Fruit fly (Drosophila melanogaster) S2 (cell line): ENCODE measurements around the gene CG42673.
A peak's percentile ranks its signal among the peaks of the same experiment; 100 is the strongest.

ENCODE experiments used
- CG8478 ChIP-seq: fragments of >200 bp; optimal IDR thresholded peaks from 2 replicates; lab custom pipeline; 2018
- CTCF ChIP-seq, 2 experiments: fragments of >200 bp; optimal IDR thresholded peaks; 2 replicates each; lab custom pipeline; 2018

CG42673 gene

DNA sequence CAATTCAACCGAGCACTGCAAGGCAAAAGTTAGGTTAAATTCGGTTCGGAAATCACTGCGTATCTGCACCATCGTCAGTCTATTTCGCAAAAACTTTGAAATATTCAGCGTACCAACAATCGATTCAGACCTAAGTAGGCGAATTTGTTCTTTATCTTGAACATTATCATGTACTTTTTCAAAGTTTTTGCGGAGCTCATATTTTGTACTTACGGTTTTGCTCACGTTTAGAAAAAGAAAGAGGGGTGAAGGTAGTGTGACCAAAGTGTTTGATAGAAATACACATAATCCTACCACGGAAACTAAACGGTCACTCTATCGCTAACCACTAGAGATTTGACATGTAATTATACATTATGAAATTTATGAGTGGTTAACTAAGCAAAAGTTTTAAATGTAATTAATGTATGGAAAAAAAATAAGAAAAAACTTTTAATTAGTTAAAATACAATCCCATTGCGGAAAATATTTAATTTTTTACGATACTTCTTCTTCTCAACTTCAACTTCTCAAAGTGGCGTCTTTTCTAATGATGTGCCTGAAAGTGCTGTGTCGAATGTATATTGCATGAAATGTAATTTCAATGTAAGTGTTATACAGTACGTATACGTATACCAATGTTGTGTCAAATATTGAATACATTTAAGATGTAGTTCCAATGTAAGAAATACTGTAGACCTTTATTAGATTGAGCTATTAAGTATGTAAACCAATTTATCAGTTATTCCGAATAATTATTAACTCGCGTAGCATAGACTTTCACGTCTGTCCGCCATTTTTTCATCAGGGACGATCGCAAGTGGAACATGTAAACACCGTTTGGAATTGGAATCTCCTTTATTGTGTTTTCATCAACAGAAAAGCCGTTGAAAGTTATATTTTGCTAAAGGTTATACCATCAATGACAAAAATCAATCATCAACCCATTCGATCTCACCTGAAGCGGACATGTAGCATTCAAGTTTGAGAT, 35.4 kb upstream of the CG42673 start, which contains the start of gene RpS9:
TSS of gene RpS9 (minus strand) at position 245 of the 970 bp plus-strand sequence.
- TF ChIP-seq CTCF (optimal IDR thresholded peaks at IDR 0.05; lab: Kevin White, UChicago): peak; percentile 50 to 64
- no peak for TF ChIP-seq CG8478

- TF ChIP-seq CG8478 (no peak), CTCF (optimal IDR thresholded peaks at IDR 0.05; lab: Kevin White, UChicago) (no peak)
These were observed 34.5 kb upstream of the CG42673 start, which contains the start of gene CG33703 for dm6 chr3L:9512560-9512959. Gene CG33703, minus strand, starts transcription at chr3L:9512660.

DNA sequence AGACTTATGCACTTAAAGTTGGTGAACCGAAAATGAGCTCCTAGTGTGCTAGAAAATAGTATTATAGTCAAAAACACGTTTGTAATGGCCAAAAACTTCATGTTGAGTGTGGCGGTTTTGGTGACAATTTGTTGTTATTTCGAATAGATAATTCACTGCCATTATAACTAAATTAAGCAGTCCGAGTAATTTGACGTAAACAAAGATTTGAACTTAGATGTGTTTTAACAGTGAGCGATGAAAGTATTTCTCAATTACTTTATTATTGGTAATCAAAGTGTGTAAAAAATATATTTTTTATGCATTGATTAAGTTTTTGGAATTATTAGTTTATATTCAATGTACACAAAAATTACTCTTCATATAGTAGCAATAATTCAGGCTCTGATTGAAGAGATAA, 33.7 kb upstream of the CG42673 start, which contains the start of gene CG33702:
TSS of gene CG33702 (minus strand) at position 101 of the 400 bp plus-strand sequence.
- TF ChIP-seq CG8478: no peak
- TF ChIP-seq CTCF (optimal IDR thresholded peaks at IDR 0.05; lab: Kevin White, UChicago): no peak

dm6 chr3L:9525444-9525843, 21.6 kb upstream of the CG42673 start, which contains the start of gene CG33700:
Gene CG33700, minus strand, starts transcription at chr3L:9525544.
- TF ChIP-seq CG8478 (no peak), CTCF (optimal IDR thresholded peaks at IDR 0.05; lab: Kevin White, UChicago) (no peak)

DNA sequence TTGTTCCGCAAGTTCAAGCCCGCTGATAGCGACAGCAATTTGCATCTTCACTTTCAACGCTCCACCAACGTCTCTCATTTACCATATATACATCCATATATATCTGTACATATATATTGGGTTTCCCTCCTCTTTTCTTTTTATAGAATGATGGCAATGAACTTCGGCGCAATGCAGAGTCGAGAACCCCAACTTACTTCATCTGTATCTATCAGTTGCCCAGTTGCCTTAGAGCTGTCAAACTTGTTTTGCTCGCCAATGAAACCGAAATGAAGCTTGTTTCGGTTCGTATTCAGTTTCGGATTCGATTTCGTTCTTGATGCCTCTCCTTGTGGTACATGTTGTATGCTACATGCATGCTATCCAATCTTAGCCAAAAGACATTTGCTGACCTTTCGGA, 18.2 kb upstream of the CG42673 start, which contains the start of gene Or67a:
TSS of gene Or67a (plus strand) at position 233 of the 400 bp plus-strand sequence.
- TF ChIP-seq CG8478 (no peak), CTCF (optimal IDR thresholded peaks at IDR 0.05; lab: Kevin White, UChicago) (no peak)

DNA sequence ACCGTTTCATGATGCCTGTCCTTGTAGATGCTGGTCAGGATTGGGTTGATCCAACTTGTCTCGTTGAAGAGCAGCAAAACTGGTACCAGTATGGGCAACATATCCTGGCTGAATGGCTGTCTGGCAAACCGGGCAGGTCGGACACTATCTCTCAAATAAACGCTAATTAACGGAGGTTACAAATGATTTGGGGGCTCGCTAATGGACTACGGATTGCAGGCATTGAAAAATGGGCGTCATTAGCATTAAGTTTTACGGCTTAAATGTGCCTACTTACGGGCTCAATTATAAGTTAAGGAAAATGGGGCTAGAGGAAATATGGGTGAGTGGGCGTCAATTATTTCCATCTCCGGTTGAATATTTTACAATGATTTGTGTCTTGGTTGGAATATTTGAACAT, 3.1 kb upstream of the CG42673 start, which contains the start of gene Ir67a:
TSS of gene Ir67a (minus strand) at position 101 of the 400 bp plus-strand sequence.
- TF ChIP-seq CTCF (optimal IDR thresholded peaks at IDR 0.05; lab: Kevin White, UChicago) (no peak), CG8478 (no peak)

DNA sequence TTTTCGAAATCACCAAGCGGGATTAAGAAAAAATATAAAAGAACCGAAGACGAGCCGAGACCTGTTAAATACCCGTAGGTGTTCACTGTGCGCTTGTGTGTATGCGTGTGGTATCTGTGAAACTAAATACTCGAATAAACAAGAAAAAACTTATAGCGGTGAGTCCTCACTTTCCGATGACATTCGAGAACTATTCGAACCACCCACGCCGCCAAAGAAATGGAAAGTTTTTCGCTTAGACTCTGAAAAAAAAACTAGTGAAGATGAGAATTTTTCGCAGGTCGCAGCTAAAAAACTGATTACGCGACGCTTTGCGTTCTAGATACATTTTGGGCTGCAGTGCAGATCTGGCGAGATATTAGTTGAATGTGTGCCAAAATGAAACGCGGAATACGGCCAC, 890 bp downstream of the CG42673 start:
- TF ChIP-seq CG8478 (no peak), CTCF (optimal IDR thresholded peaks at IDR 0.05; lab: Kevin White, UChicago) (no peak)

DNA sequence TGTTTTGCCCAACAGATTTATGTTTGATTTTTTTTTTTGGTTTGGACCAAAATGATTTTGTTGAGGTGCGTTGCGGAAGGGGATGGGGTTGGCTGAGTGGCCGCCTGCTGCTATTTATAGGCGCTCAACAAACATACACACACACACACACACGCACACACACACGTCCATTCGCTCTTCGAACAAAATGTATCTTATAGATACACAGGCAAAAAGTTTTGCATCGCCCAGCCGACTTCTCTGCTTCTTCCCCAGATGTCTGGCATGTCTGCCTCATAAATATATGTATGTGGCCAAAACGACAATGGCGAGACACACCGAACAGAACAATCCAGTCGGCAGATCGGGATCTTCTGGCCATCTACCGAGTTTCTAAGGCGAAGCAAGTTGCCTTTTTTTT, 1.8 kb downstream of the CG42673 start:
- TF ChIP-seq CG8478 (no peak), CTCF (optimal IDR thresholded peaks at IDR 0.05; lab: Kevin White, UChicago) (no peak)

DNA sequence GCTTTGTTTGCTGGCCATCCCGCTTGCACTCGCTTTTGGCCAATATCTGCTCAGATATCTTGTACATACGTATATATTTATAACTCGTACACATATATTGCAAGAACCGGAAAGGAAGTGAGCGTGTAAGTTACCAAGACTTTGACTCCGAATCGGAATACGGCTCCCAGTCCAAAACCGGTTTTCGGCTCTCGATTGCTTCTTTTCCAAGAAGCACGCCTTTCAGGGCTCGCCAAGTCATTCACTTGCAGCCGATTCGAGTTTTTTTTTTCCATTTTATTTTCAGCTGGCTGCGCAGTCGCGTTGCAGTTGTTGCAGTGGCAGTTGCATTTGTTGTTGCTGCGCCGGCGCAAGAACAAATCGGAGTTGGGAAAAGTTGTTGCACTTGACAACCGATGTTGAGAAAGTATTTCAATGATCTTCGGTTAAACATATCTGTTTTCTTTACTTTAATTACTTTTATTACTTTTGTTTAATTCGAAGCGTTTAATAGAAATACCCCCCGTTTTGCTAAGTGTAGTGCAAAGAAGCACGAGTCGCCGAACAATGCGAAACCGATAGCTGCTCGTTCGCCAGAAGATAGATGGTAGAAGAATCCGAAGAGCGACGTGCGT, 2.8 kb downstream of the CG42673 start:
- no peak for TF ChIP-seq CG8478
- TF ChIP-seq CTCF (optimal IDR thresholded peaks at IDR 0.05; lab: Kevin White, UChicago): no peak

DNA sequence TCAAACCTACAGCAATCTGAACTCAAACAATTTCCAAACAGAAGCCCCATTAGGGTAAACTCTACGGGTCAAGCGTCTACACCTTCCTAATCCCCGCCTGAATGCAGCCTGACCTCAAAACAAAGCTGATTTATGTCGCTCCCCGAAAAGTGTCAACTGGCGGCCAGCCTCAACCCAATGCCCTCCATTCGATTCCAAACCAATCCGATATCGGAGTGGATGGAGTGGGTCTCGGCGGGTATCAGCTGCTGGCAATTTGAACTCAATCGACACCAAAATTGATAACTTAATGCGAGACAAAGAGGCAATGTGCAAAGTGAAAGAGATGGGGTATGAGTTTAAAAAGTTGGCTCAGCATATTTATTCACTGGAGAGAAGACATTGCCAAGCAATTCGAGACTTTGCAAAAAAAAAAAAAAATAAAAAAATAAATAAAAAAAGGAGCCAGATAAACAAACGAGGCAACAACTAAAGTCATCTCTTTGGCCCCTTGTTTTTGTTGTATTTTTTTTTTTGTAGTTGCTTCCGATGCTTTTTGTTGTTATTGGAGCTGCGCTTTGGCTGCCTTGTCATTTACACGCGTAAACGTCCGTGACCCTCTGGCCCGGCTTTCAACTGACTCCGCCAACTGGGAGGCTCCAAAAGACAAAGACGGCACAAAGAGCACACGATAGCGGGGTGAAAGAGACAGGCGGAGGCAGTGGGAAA, 4.0 kb downstream of the CG42673 start:
- TF ChIP-seq CG8478: no peak
- no peak for TF ChIP-seq CTCF (optimal IDR thresholded peaks at IDR 0.05; lab: Kevin White, UChicago)

DNA sequence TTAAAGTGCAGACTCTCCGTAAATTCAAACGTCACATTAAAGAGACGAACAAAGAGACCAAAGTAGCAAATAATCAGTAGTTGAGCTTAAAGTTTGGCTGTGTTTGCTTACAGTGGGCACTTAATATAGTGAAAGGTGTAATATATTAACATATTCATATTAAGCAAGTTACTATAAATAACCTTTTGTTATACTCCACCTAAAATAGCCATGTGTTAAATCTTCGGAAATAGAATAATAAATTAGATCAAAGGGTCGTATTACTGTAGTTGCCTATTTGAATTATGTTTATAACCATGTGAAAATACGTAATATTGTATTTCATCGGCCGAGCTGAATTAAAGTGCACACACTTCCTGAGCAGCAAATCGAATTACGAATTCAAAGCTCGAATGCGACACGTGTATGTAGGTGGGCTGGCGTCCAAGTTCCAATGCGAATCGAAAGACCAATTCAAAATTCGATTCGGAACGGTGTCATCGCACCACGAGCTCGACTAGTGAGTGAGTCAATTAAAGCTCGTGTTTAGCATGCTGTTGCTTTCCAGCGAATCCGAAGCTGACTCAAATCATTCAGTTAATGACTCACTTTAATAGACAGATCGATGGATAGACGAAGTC, 5.3 kb downstream of the CG42673 start:
- TF ChIP-seq CTCF (optimal IDR thresholded peaks at IDR 0.05; lab: Kevin White, UChicago) (no peak), CG8478 (no peak)

dm6 chr3L:9555004-9555403, 8.0 kb downstream of the CG42673 start:
- no peak for TF ChIP-seq CG8478
- TF ChIP-seq CTCF (optimal IDR thresholded peaks at IDR 0.05; lab: Kevin White, UChicago): no peak

DNA sequence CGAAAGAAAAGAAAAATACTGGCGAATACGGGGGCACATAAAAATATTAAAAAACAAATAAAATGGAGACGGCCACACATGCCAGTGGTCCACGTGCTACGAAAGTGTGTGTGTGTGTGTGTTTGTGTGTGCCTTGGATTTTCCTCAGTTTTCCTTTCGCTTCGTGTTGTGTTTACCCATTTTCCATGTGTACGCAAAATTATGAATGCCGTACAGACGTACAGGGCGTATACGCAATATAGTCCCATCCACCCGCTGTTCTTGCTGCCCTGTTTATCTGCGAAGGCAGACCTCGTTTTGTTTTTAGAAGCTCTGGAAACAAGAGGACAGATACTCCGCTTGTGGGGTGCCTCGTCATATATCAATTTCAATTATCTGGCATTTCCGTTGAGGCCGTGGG, 9.6 kb downstream of the CG42673 start:
- no peak for TF ChIP-seq CTCF (optimal IDR thresholded peaks at IDR 0.05; lab: Kevin White, UChicago)
- no peak for TF ChIP-seq CG8478

DNA sequence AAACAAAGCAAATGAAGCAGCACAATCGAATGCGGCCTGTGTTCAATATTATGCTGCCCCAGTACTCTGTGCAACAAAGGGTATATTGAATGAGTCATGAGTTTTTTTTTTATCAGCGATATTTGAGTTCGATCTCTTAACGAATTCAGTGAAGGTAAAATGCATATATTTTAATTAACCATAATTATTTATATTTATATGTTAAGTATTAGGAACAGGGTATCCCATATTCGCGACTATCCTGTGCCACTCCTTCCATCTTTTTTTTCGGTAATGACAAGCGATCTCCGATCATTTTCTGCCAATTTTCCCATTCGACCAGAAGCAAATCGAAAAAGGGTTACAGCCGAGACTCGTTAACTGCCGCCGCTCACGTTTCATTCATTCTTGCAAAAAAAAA, 12.0 kb downstream of the CG42673 start:
- no peak for TF ChIP-seq CG8478

dm6 chr3L:9566849-9567248, 19.8 kb downstream of the CG42673 start:
- no peak for TF ChIP-seq CTCF (optimal IDR thresholded peaks at IDR 0.05; lab: Kevin White, UChicago)
- no peak for TF ChIP-seq CG8478
